Worm (Caenorhabditis elegans): Measurements from ENCODE around the gene T22F3.2.

The T22F3.2 gene

DNA sequence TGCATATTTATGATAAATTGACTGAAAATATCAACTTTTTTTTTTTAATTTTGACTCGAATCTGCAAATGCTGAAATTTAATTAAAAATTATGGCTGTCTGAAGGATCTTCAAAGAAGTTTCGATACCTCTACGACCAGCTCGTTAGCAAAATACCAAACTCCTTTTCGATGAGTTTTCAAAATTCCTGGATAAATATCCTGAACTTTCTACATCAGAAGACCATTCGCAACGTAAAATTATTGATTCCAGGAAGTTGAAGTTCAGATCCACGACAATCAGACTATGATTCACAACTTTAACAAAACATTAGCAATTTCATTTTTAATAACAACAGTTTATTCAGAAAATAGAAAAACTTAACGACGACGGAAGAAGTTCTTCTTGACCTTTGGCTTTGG is 1.4 kb upstream of the T22F3.2 start (continued):
- no peak for TF ChIP-seq nhr-27 (tag; optimal IDR thresholded peaks at IDR 0.05)
- peak; percentile 81 for TF ChIP-seq aptf-3 (GFP tag; IDR thresholded peaks at IDR 0.05)
- peak; percentile 52 for TF ChIP-seq efl-1 (GFP tag; optimal IDR thresholded peaks at IDR 0.05)
- peak; percentile 21 for TF ChIP-seq mxl-1 (tag; optimal IDR thresholded peaks at IDR 0.05)

- TF ChIP-seq snpc-1.3 (tag; optimal IDR thresholded peaks at IDR 0.05; ENCODE audit: insufficient read depth) (peak; percentile 39), rcor-1 (GFP tag; IDR thresholded peaks at IDR 0.05) (0 out of 2 replicates have a peak, but pooled peaks have one; percentile 17), D2030.7 (GFP tag; IDR thresholded peaks at IDR 0.05) (no peak), hmg-1.2 (GFP tag; IDR thresholded peaks at IDR 0.05) (0 out of 2 replicates have a peak, but pooled peaks have one; percentile 11), attf-5 (GFP tag; optimal IDR thresholded peaks at IDR 0.05) (peak; percentile 17), lin-54 (GFP tag; optimal IDR thresholded peaks at IDR 0.05) (peak; percentile 12), attf-3 (GFP tag; conservative IDR thresholded peaks at IDR 0.05) (0 out of 2 replicates have a peak, but pooled peaks have one; percentile 29), madf-10 (tag; optimal IDR thresholded peaks at IDR 0.05) (peak; percentile 10), mcd-1 (GFP tag; IDR thresholded peaks at IDR 0.05) (peak; percentile 53), ztf-18 (tag; optimal IDR thresholded peaks at IDR 0.05) (no peak), egrh-3 (GFP tag; IDR thresholded peaks at IDR 0.05) (peak; percentile 9; the same call in 1 of the 2 replicates), cebp-1 (GFP tag; IDR thresholded peaks at IDR 0.05) (peak; percentile 88), cebp-1 (tag; optimal IDR thresholded peaks at IDR 0.05) (peak; percentile 98), lin-26 (GFP tag; IDR thresholded peaks at IDR 0.05) (no peak)
Measured at ce11 chrV:3587633-3588032, 1.2 kb downstream of the T22F3.2 start.

DNA sequence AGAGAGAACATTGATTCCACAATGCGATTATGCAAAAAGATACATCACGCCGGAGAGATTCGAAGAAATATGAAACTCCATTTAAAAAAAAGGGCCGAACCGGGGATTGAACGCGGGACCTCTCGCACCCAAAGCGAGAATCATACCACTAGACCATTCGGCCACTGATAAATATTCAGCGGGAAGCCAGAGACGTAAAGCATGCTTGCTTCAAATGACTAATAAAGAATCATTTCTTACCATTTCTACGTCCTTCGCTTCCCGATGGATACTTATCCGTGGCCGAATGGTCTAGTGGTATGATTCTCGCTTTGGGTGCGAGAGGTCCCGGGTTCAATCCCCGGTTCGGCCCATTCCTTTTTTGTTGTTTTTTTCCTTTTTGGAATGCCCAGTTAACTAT is 1.8 kb downstream of the T22F3.2 start:
- TF ChIP-seq nhr-120 (GFP tag; IDR thresholded peaks at IDR 0.05) (no peak), akir-1 (GFP tag; optimal IDR thresholded peaks at IDR 0.05) (no peak), B0261.1 (tag; optimal IDR thresholded peaks at IDR 0.05) (peak; percentile 65), tbp1 (GFP tag; optimal IDR thresholded peaks at IDR 0.05) (peak; percentile 86), hmg-1.2 (GFP tag; IDR thresholded peaks at IDR 0.05) (peak; percentile 35; the same call in 1 of the 2 replicates), ztf-26 (tag; optimal IDR thresholded peaks at IDR 0.05) (no peak), cebp-2 (GFP tag; IDR thresholded peaks at IDR 0.05) (0 out of 2 replicates have a peak, but pooled peaks have one; percentile 10), sea-2 (GFP tag; IDR thresholded peaks at IDR 0.05) (no peak), F33H1.4 (GFP tag; IDR thresholded peaks at IDR 0.05) (0 out of 2 replicates have a peak, but pooled peaks have one; percentile 15), madf-8 (GFP tag; conservative IDR thresholded peaks at IDR 0.05) (0 out of 2 replicates have a peak, but pooled peaks have one; percentile 5), B0019.2 (GFP tag; conservative IDR thresholded peaks at IDR 0.05) (no peak), madf-6 (GFP tag; IDR thresholded peaks at IDR 0.05) (peak; percentile 37; the same call in 1 of the 2 replicates), lin-26 (GFP tag; IDR thresholded peaks at IDR 0.05) (peak; percentile 87), ztf-25 (GFP tag; IDR thresholded peaks at IDR 0.05) (peak; percentile 69; the same call in 1 of the 2 replicates), Y56A3A.18 (GFP tag; IDR thresholded peaks at IDR 0.05) (0 out of 2 replicates have a peak, but pooled peaks have one; percentile 20), somi-1 (GFP tag; optimal IDR thresholded peaks at IDR 0.05) (no peak), C17E4.6 (GFP tag; IDR thresholded peaks at IDR 0.05) (0 out of 2 replicates have a peak, but pooled peaks have one; percentile 38), dpff-1 (tag; optimal IDR thresholded peaks at IDR 0.05) (no peak), F57A8.1 (GFP tag; optimal IDR thresholded peaks at IDR 0.05) (no peak), rpc-1 (optimal IDR thresholded peaks at IDR 0.05) (peak; percentile 60), rpc-1 (tag; optimal IDR thresholded peaks at IDR 0.05) (peak; percentile 75), lag-1 (GFP tag; IDR thresholded peaks at IDR 0.05) (no peak), mel-28 (tag; optimal IDR thresholded peaks at IDR 0.05; ENCODE audit: borderline replicate concordance) (no peak), ceh-40 (GFP tag; IDR thresholded peaks at IDR 0.05) (0 out of 2 replicates have a peak, but pooled peaks have one; percentile 62), snpc-3.4 (tag; optimal IDR thresholded peaks at IDR 0.05) (peak; percentile 55), lin-54 (GFP tag; optimal IDR thresholded peaks at IDR 0.05) (peak; percentile 10), nhr-90 (tag; optimal IDR thresholded peaks at IDR 0.05) (peak; percentile 28), nhr-80 (tag; optimal IDR thresholded peaks at IDR 0.05) (no peak), F23B12.7 (tag; optimal IDR thresholded peaks at IDR 0.05; ENCODE audit: insufficient read depth) (no peak), snpc-1.3 (tag; optimal IDR thresholded peaks at IDR 0.05; ENCODE audit: insufficient read depth) (peak; percentile 10), ZK185.1 (tag; optimal IDR thresholded peaks at IDR 0.05; ENCODE audit: poor library complexity, severe bottlenecking) (peak; percentile 5)

Measured in whole organism, young adult.